Worm (Caenorhabditis elegans) whole organism, early embryonic: Measurements from ENCODE around the gene F56D6.8.

Experiments used
- B0310.2 ChIP-seq: sonication (generic microtip); optimal IDR thresholded peaks from 2 replicates; lab custom pipeline; 2016; ENCODE audit warnings: mild to moderate bottlenecking, missing genetic modification characterization, missing compliant biosample characterization
- F13C5.2 ChIP-seq: sonication (generic microtip); optimal IDR thresholded peaks from 2 replicates; lab custom pipeline; 2017; ENCODE audit warnings: mild to moderate bottlenecking, missing genetic modification characterization, inconsistent platforms, missing compliant biosample characterization
- aly-1 ChIP-seq: sonication (generic microtip); optimal IDR thresholded peaks from 2 replicates; lab custom pipeline; 2016; ENCODE audit warnings: missing genetic modification characterization, missing compliant biosample characterization
- ama-1 ChIP-seq: fragments of 150-350 bp; optimal IDR thresholded peaks from 2 replicates; lab custom pipeline; 2014
- ceh-13 ChIP-seq: fragments of 200-800 bp; sonication (Bioruptor generic); optimal IDR thresholded peaks from 2 replicates; lab custom pipeline; 2018; ENCODE audit warnings: mild to moderate bottlenecking, missing genetic modification characterization, missing compliant biosample characterization
- ceh-36 ChIP-seq: sonication (generic microtip); optimal IDR thresholded peaks from 2 replicates; lab custom pipeline; 2016; ENCODE audit warnings: missing genetic modification characterization, inconsistent platforms, missing compliant biosample characterization
- ets-7 ChIP-seq: sonication (generic microtip); optimal IDR thresholded peaks from 2 replicates; lab custom pipeline; 2016; ENCODE audit warnings: missing genotype, missing genetic modification characterization, missing compliant biosample characterization
- flt-1 ChIP-seq: fragments of 200-800 bp; sonication (Bioruptor generic); IDR thresholded peaks from 2 replicates; pipeline ENCODE4 v1.3.6; 2022; ENCODE audit warnings: missing genetic modification characterization, missing compliant biosample characterization
- hmbx-1 ChIP-seq: sonication (generic microtip); optimal IDR thresholded peaks from 2 replicates; lab custom pipeline; 2016; ENCODE audit warnings: mild to moderate bottlenecking, missing genetic modification characterization, missing compliant biosample characterization
- hmg-4 ChIP-seq: fragments of 200-800 bp; sonication (Bioruptor generic); optimal IDR thresholded peaks from 2 replicates; lab custom pipeline; 2018; ENCODE audit warnings: mild to moderate bottlenecking, missing genetic modification characterization, missing compliant biosample characterization
- hnd-1 ChIP-seq: sonication (generic microtip); optimal IDR thresholded peaks from 2 replicates; lab custom pipeline; 2016; ENCODE audit warnings: missing genetic modification characterization, missing compliant biosample characterization
- pes-1 ChIP-seq: fragments of 200-800 bp; sonication (Bioruptor generic); IDR thresholded peaks from 2 replicates; pipeline ENCODE4 v1.3.6; 2022; ENCODE audit warnings: missing genetic modification reagents, missing genetic modification characterization, missing compliant biosample characterization
- scrt-1 ChIP-seq: fragments of 200-800 bp; sonication (Bioruptor generic); IDR thresholded peaks from 2 replicates; pipeline ENCODE4 v1.3.6; 2022; ENCODE audit warnings: missing genetic modification characterization, missing compliant biosample characterization
- sea-1 ChIP-seq: fragments of 200-800 bp; sonication (Bioruptor generic); conservative IDR thresholded peaks from 2 replicates; pipeline ENCODE4 v1.3.6; 2022; ENCODE audit warnings: missing genetic modification characterization, missing compliant biosample characterization
- tbx-11 ChIP-seq: fragments of 200-800 bp; sonication (Bioruptor generic); IDR thresholded peaks from 2 replicates; pipeline ENCODE4 v1.3.6; 2022; ENCODE audit warnings: missing genetic modification characterization, missing compliant biosample characterization
- tbx-37 ChIP-seq: fragments of 200-800 bp; sonication (Bioruptor generic); conservative IDR thresholded peaks from 2 replicates; pipeline ENCODE4 v1.3.6; 2022; ENCODE audit warnings: missing genetic modification reagents, missing genetic modification characterization, missing compliant biosample characterization
- tra-4 ChIP-seq: sonication (generic microtip); optimal IDR thresholded peaks from 2 replicates; lab custom pipeline; 2017; ENCODE audit warnings: missing genetic modification characterization, missing compliant biosample characterization

The F56D6.8 gene

ce11 chrIV:3859552-3859951 is 34.7 kb downstream of the F56D6.8 start:
- TF ChIP-seq tra-4 (tag; lab: Kevin White, UChicago) (no peak), pes-1 (GFP tag; lab: Robert Waterston, UW) (no peak), sea-1 (GFP tag; lab: Robert Waterston, UW) (no peak), hnd-1 (tag; lab: Kevin White, UChicago) (no peak), aly-1 (tag; lab: Kevin White, UChicago) (no peak), ama-1 (lab: Kevin White, UChicago) (no peak), hmg-4 (no peak), hmbx-1 (tag; lab: Kevin White, UChicago) (no peak), ceh-13 (GFP tag; lab: Kevin White, UChicago) (no peak), B0310.2 (no peak), scrt-1 (GFP tag; lab: Robert Waterston, UW) (no peak), tbx-11 (GFP tag; lab: Robert Waterston, UW) (no peak), F13C5.2 (tag; lab: Kevin White, UChicago) (no peak)

- TF ChIP-seq flt-1 (GFP tag; lab: Robert Waterston, UW) (no peak), pes-1 (GFP tag; lab: Robert Waterston, UW) (no peak), tbx-11 (GFP tag; lab: Robert Waterston, UW) (no peak), ama-1 (lab: Kevin White, UChicago) (no peak), ceh-13 (GFP tag; lab: Kevin White, UChicago) (no peak), scrt-1 (GFP tag; lab: Robert Waterston, UW) (no peak), sea-1 (GFP tag; lab: Robert Waterston, UW) (no peak), aly-1 (tag; lab: Kevin White, UChicago) (no peak), hmg-4 (no peak), hmbx-1 (tag; lab: Kevin White, UChicago) (no peak)
Measured at ce11 chrIV:3857999-3858552, 36.2 kb downstream of the F56D6.8 start.

- TF ChIP-seq hnd-1 (tag; lab: Kevin White, UChicago), result no peak
- TF ChIP-seq hmg-4, result peak; percentile 15
- no peak for TF ChIP-seq scrt-1 (GFP tag; lab: Robert Waterston, UW)
- no peak for TF ChIP-seq ama-1 (lab: Kevin White, UChicago)
- TF ChIP-seq ets-7 (tag; lab: Kevin White, UChicago), result no peak
- TF ChIP-seq B0310.2, result no peak
- 0 out of 2 replicates have a peak, but pooled peaks have one; percentile 18 for TF ChIP-seq pes-1 (GFP tag; lab: Robert Waterston, UW)
Measured at ce11 chrIV:3856190-3856589, 38.0 kb downstream of the F56D6.8 start.

ce11 chrIV:3855543-3855942 is 38.7 kb downstream of the F56D6.8 start, which contains the start of gene zag-1:
Gene zag-1, plus strand, starts transcription at chrIV:3855843.
- TF ChIP-seq aly-1 (tag; lab: Kevin White, UChicago) (no peak), pes-1 (GFP tag; lab: Robert Waterston, UW) (no peak), scrt-1 (GFP tag; lab: Robert Waterston, UW) (no peak)

- TF ChIP-seq sea-1 (GFP tag; lab: Robert Waterston, UW), result no peak
- TF ChIP-seq F13C5.2 (tag; lab: Kevin White, UChicago), result no peak
- no peak for TF ChIP-seq ceh-13 (GFP tag; lab: Kevin White, UChicago)
- peak; percentile 20 for TF ChIP-seq aly-1 (tag; lab: Kevin White, UChicago)
Measured at ce11 chrIV:3854606-3855005, 39.6 kb downstream of the F56D6.8 start.

ce11 chrIV:3853557-3853956 is 40.7 kb downstream of the F56D6.8 start:
- TF ChIP-seq ama-1 (lab: Kevin White, UChicago), result no peak
- no peak for TF ChIP-seq B0310.2
- no peak for TF ChIP-seq tra-4 (tag; lab: Kevin White, UChicago)
- TF ChIP-seq scrt-1 (GFP tag; lab: Robert Waterston, UW), result no peak
- no peak for TF ChIP-seq flt-1 (GFP tag; lab: Robert Waterston, UW)
- TF ChIP-seq pes-1 (GFP tag; lab: Robert Waterston, UW), result no peak
- TF ChIP-seq tbx-11 (GFP tag; lab: Robert Waterston, UW), result no peak
- TF ChIP-seq aly-1 (tag; lab: Kevin White, UChicago), result no peak
- TF ChIP-seq ets-7 (tag; lab: Kevin White, UChicago), result no peak
- no peak for TF ChIP-seq hmbx-1 (tag; lab: Kevin White, UChicago)
- no peak for TF ChIP-seq hnd-1 (tag; lab: Kevin White, UChicago)
- no peak for TF ChIP-seq ceh-13 (GFP tag; lab: Kevin White, UChicago)
- no peak for TF ChIP-seq hmg-4
- TF ChIP-seq ceh-36 (tag; lab: Kevin White, UChicago), result no peak
- TF ChIP-seq tbx-37 (GFP tag; lab: Robert Waterston, UW), result no peak
- no peak for TF ChIP-seq sea-1 (GFP tag; lab: Robert Waterston, UW)
- no peak for TF ChIP-seq F13C5.2 (tag; lab: Kevin White, UChicago)

ce11 chrIV:3848985-3849384 is 45.2 kb downstream of the F56D6.8 start:
- TF ChIP-seq ets-7 (tag; lab: Kevin White, UChicago) (no peak), F13C5.2 (tag; lab: Kevin White, UChicago) (no peak), B0310.2 (no peak), sea-1 (GFP tag; lab: Robert Waterston, UW) (no peak), hmbx-1 (tag; lab: Kevin White, UChicago) (no peak), flt-1 (GFP tag; lab: Robert Waterston, UW) (no peak), scrt-1 (GFP tag; lab: Robert Waterston, UW) (no peak), aly-1 (tag; lab: Kevin White, UChicago) (no peak), hmg-4 (no peak), ceh-36 (tag; lab: Kevin White, UChicago) (no peak), hnd-1 (tag; lab: Kevin White, UChicago) (no peak), pes-1 (GFP tag; lab: Robert Waterston, UW) (no peak), ama-1 (lab: Kevin White, UChicago) (no peak), tbx-37 (GFP tag; lab: Robert Waterston, UW) (no peak), tra-4 (tag; lab: Kevin White, UChicago) (no peak)
